Fruit fly (Drosophila melanogaster): ENCODE measurements around the gene bnb.

dm6 chrX:18771995-18772394 lies 25.5 kb downstream of the bnb start:
- TF ChIP-seq CG1602 (GFP tag; optimal IDR thresholded peaks at IDR 0.05) = no peak
- no peak for TF ChIP-seq sc (optimal IDR thresholded peaks at IDR 0.05)
- no peak for TF ChIP-seq sc (GFP tag; optimal IDR thresholded peaks at IDR 0.05)
- TF ChIP-seq Max (GFP tag; optimal IDR thresholded peaks at IDR 0.05) = no peak
- TF ChIP-seq Hr78 (GFP tag; optimal IDR thresholded peaks at IDR 0.05) = no peak
- TF ChIP-seq hkb (optimal IDR thresholded peaks at IDR 0.05) = no peak
- no peak for TF ChIP-seq hkb (GFP tag; IDR thresholded peaks at IDR 0.05)
- TF ChIP-seq CG10431 (GFP tag; optimal IDR thresholded peaks at IDR 0.05) = no peak
- no peak for TF ChIP-seq Chrac-16 (GFP tag; optimal IDR thresholded peaks at IDR 0.05)
- TF ChIP-seq danr (GFP tag; IDR thresholded peaks at IDR 0.05) = no peak
- no peak for TF ChIP-seq MTF-1 (GFP tag; optimal IDR thresholded peaks at IDR 0.05; ENCODE audit: borderline replicate concordance)
- no peak for TF ChIP-seq CG6254 (GFP tag; optimal IDR thresholded peaks at IDR 0.05)
- no peak for TF ChIP-seq CG8290 (GFP tag; optimal IDR thresholded peaks at IDR 0.05)
- peak in 1 of 2 experiments; percentile 37 for TF ChIP-seq CG8290 (tag; optimal IDR thresholded peaks at IDR 0.05)
